Worm (Caenorhabditis elegans): ENCODE data around the gene dnj-18.

DNA sequence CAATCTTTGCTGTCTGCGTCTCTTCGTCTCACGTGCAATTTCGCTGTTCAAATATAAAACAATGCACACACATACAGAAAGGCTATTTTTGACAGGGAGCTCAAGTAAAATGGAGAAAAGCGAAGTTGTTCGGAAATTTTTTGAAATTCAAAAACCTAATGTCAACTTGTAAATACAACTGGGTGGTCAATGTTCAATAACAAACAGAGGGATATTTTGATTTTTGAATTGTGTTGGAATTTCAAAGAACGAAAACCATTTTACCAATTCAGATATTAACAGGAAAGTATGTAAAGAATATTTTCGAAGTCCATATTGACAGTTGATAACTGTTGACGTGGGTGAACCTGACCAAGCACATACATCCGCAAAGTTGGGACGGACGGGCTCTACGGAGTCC lies 9.6 kb upstream of the dnj-18 start, which contains the start of gene tag-243:
- TF ChIP-seq duxl-1 (tag; optimal IDR thresholded peaks at IDR 0.05; ENCODE audit: poor library complexity) (no peak), nhr-10 (tag; optimal IDR thresholded peaks at IDR 0.05) (no peak), ceh-82 (tag; optimal IDR thresholded peaks at IDR 0.05) (no peak), nhr-11 (tag; optimal IDR thresholded peaks at IDR 0.05) (no peak)
